Fruit fly (Drosophila melanogaster): Measurements from ENCODE around the gene CG10098.
A peak's percentile ranks its signal among the peaks of the same experiment; 100 is the strongest.

The CG10098 gene

DNA sequence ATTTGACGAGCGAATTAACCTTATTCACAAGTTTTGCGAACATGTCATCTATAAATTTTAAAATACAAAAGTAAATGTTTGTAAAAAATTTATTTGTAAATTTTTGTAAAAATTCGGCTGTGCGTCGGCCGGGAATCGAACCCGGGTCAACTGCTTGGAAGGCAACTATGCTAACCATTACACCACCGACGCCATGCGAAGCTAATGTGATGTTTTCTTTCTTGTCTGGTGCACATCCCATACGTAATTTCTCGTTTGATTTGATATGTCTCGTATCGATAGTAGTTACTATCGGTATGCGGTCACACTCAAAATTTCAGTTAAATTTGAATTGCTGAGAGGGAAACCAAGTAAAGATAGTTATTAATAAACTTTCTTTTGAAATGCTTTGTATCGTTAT, 6.5 kb downstream of the CG10098 start (continued):
- TF ChIP-seq CG7928 (GFP tag; optimal IDR thresholded peaks at IDR 0.05) (no peak), Dip2 (GFP tag; IDR thresholded peaks at IDR 0.05) (no peak), CG15073 (GFP tag; optimal IDR thresholded peaks at IDR 0.05) (no peak), CG7357 (GFP tag; IDR thresholded peaks at IDR 0.05) (no peak), ro (GFP tag; IDR thresholded peaks at IDR 0.05) (no peak), eyg (GFP tag; optimal IDR thresholded peaks at IDR 0.05) (no peak), Med (GFP tag) (peak; percentile 68), CG33213 (GFP tag; optimal IDR thresholded peaks at IDR 0.05) (no peak), Rx (GFP tag; IDR thresholded peaks at IDR 0.05) (no peak), CG8478 (optimal IDR thresholded peaks at IDR 0.05) (no peak), Bgb (GFP tag; IDR thresholded peaks at IDR 0.05; ENCODE audit: partially characterized antibody) (peak; percentile 96), sisA (GFP tag; IDR thresholded peaks at IDR 0.05) (no peak), repo (GFP tag; optimal IDR thresholded peaks at IDR 0.05) (no peak), mirr (GFP tag; optimal IDR thresholded peaks at IDR 0.05) (no peak), Usf (GFP tag; optimal IDR thresholded peaks at IDR 0.05) (no peak), Atf-2 (GFP tag; optimal IDR thresholded peaks at IDR 0.05) (no peak), CG6791 (GFP tag; IDR thresholded peaks at IDR 0.05; ENCODE audit: partially characterized antibody) (peak; percentile 98), Adf1 (GFP tag; IDR thresholded peaks at IDR 0.05) (no peak), Hmr (GFP tag; optimal IDR thresholded peaks at IDR 0.05) (no peak), bcd (GFP tag; optimal IDR thresholded peaks at IDR 0.05) (no peak), ash1 (GFP tag; optimal IDR thresholded peaks at IDR 0.05) (no peak), dmrt99B (tag; optimal IDR thresholded peaks at IDR 0.05) (no peak), CG4424 (GFP tag; optimal IDR thresholded peaks at IDR 0.05) (no peak), CG3847 (GFP tag; IDR thresholded peaks at IDR 0.05) (no peak), CG11504 (tag; optimal IDR thresholded peaks at IDR 0.05) (no peak), btn (GFP tag; optimal IDR thresholded peaks at IDR 0.05) (no peak), CG2116 (GFP tag; optimal IDR thresholded peaks at IDR 0.05) (peak; percentile 21), CG17912 (GFP tag; optimal IDR thresholded peaks at IDR 0.05) (no peak), CG17186 (GFP tag; optimal IDR thresholded peaks at IDR 0.05) (no peak), CG11695 (GFP tag; IDR thresholded peaks at IDR 0.05) (no peak), esg (GFP tag; conservative IDR thresholded peaks at IDR 0.05) (no peak), nmo (GFP tag; optimal IDR thresholded peaks at IDR 0.05) (no peak), run (tag; optimal IDR thresholded peaks at IDR 0.05) (no peak), CG6765 (GFP tag; optimal IDR thresholded peaks at IDR 0.05) (no peak), eve (GFP tag; optimal IDR thresholded peaks at IDR 0.05) (no peak), corto (GFP tag; optimal IDR thresholded peaks at IDR 0.05) (no peak), slbo (GFP tag; IDR thresholded peaks at IDR 0.05) (no peak), gsb-n (tag; optimal IDR thresholded peaks at IDR 0.05) (peak; percentile 79), pnt (GFP tag; optimal IDR thresholded peaks at IDR 0.05) (no peak), mld (GFP tag; IDR thresholded peaks at IDR 0.05; ENCODE audit: partially characterized antibody) (peak; percentile 99), CG8924 (tag; optimal IDR thresholded peaks at IDR 0.05) (no peak), ci (GFP tag; IDR thresholded peaks at IDR 0.05) (peak; percentile 55; the same call in 1 of the 3 replicates), CG14014 (GFP tag; IDR thresholded peaks at IDR 0.05) (no peak), ems (GFP tag; optimal IDR thresholded peaks at IDR 0.05) (no peak), CG8944 (GFP tag; optimal IDR thresholded peaks at IDR 0.05) (no peak), grau (tag; optimal IDR thresholded peaks at IDR 0.05) (no peak), bbx (GFP tag; IDR thresholded peaks at IDR 0.05; ENCODE audit: partially characterized antibody) (peak; percentile 98), MBD-R2 (GFP tag; IDR thresholded peaks at IDR 0.05) (no peak), Dip3 (GFP tag; optimal IDR thresholded peaks at IDR 0.05) (no peak), nau (GFP tag; optimal IDR thresholded peaks at IDR 0.05) (no peak), CG2129 (GFP tag; IDR thresholded peaks at IDR 0.05; ENCODE audit: partially characterized antibody) (peak; percentile 81), Elba2 (GFP tag; optimal IDR thresholded peaks at IDR 0.05) (no peak), CG10565 (GFP tag; optimal IDR thresholded peaks at IDR 0.05) (no peak)
